Worm (Caenorhabditis elegans) whole organism, L2 larva: ENCODE results near the gene flp-1.

Experiments used
- C34F6.9 ChIP-seq: fragments of 150-350 bp; optimal IDR thresholded peaks from 2 replicates; lab custom pipeline; 2014; ENCODE audit warnings: missing biosample characterization, missing genetic modification characterization
- F13H6.1 ChIP-seq: sonication (generic microtip); optimal IDR thresholded peaks from 2 replicates; lab custom pipeline; 2016; ENCODE audit warnings: missing genetic modification characterization, missing compliant biosample characterization
- Y55F3AM.14 ChIP-seq: fragments of 200-800 bp; sonication (Bioruptor generic); optimal IDR thresholded peaks from 2 replicates; lab custom pipeline; 2018; ENCODE audit warnings: mild to moderate bottlenecking, missing genetic modification characterization, missing compliant biosample characterization
- ZK546.5 ChIP-seq: sonication (generic microtip); optimal IDR thresholded peaks from 2 replicates; lab custom pipeline; 2017; ENCODE audit warnings: missing biosample characterization, missing genetic modification characterization
- alr-1 ChIP-seq: fragments of 150-350 bp; optimal IDR thresholded peaks from 2 replicates; lab custom pipeline; 2014; ENCODE audit warnings: missing biosample characterization, missing genetic modification characterization
- aly-2 ChIP-seq: fragments of 150-350 bp; optimal IDR thresholded peaks from 2 replicates; lab custom pipeline; 2014; ENCODE audit warnings: missing biosample characterization, missing genetic modification characterization
- blmp-1 ChIP-seq: sonication (generic microtip); optimal IDR thresholded peaks from 2 replicates; lab custom pipeline; 2017; ENCODE audit warnings: missing genetic modification characterization, mild to moderate bottlenecking, missing compliant biosample characterization, antibody characterized with exemption, moderate library complexity; ENCODE audit not compliant: insufficient read depth
- ceh-82 ChIP-seq: fragments of 150-350 bp; optimal IDR thresholded peaks from 2 replicates; lab custom pipeline; 2014; ENCODE audit warnings: missing biosample characterization, missing genetic modification characterization
- crh-2 ChIP-seq: sonication (generic microtip); optimal IDR thresholded peaks from 2 replicates; lab custom pipeline; 2017; ENCODE audit warnings: missing biosample characterization, missing genetic modification characterization
- elt-1 ChIP-seq: fragments of 150-350 bp; optimal IDR thresholded peaks from 2 replicates; lab custom pipeline; 2014; ENCODE audit warnings: missing biosample characterization, missing genetic modification characterization
- elt-3 ChIP-seq: sonication (generic microtip); optimal IDR thresholded peaks from 2 replicates; lab custom pipeline; 2017; ENCODE audit warnings: missing biosample characterization, missing genetic modification characterization
- fos-1 ChIP-seq: fragments of 150-350 bp; optimal IDR thresholded peaks from 2 replicates; lab custom pipeline; 2014; ENCODE audit warnings: missing biosample characterization, missing genetic modification characterization
- gmeb-1 ChIP-seq: fragments of 150-350 bp; optimal IDR thresholded peaks from 2 replicates; lab custom pipeline; 2014; ENCODE audit warnings: missing biosample characterization, missing genetic modification characterization
- lin-13 ChIP-seq: fragments of 150-350 bp; optimal IDR thresholded peaks from 2 replicates; lab custom pipeline; 2014; ENCODE audit warnings: missing biosample characterization, missing genetic modification reagents, missing genetic modification characterization
- lin-39 ChIP-seq: fragments of 150-350 bp; optimal IDR thresholded peaks from 2 replicates; lab custom pipeline; 2014; ENCODE audit warnings: missing biosample characterization, missing genetic modification reagents, missing genetic modification characterization
- lsy-2 ChIP-seq, 2 experiments: fragments of 150-350 bp in 1 of 2; sonication (generic microtip) in 1 of 2; optimal IDR thresholded peaks; 2 replicates each; lab custom pipeline; 2014 to 2017; ENCODE audit warnings: missing biosample characterization in 2 of 2, missing genetic modification characterization in 2 of 2
- mab-5 ChIP-seq: fragments of 150-350 bp; optimal IDR thresholded peaks from 2 replicates; lab custom pipeline; 2014; ENCODE audit warnings: missing biosample characterization, missing genetic modification characterization
- mbf-1 ChIP-seq: sonication (generic microtip); optimal IDR thresholded peaks from 2 replicates; lab custom pipeline; 2017; ENCODE audit warnings: missing biosample characterization, missing genetic modification characterization
- mdl-1 ChIP-seq, 2 experiments: fragments of 150-350 bp in 1 of 2; sonication (generic microtip) in 1 of 2; optimal IDR thresholded peaks; 2 replicates each; lab custom pipeline; 2017; ENCODE audit warnings: missing biosample characterization in 2 of 2, missing genetic modification characterization in 2 of 2
- nhr-10 ChIP-seq: sonication (generic microtip); optimal IDR thresholded peaks from 2 replicates; lab custom pipeline; 2017; ENCODE audit warnings: missing biosample characterization, missing genetic modification characterization
- nhr-12 ChIP-seq: fragments of 150-350 bp; optimal IDR thresholded peaks from 2 replicates; lab custom pipeline; 2014; ENCODE audit warnings: missing biosample characterization, missing genetic modification characterization
- nhr-129 ChIP-seq: fragments of 150-350 bp; optimal IDR thresholded peaks from 2 replicates; lab custom pipeline; 2014; ENCODE audit warnings: missing biosample characterization, missing genetic modification characterization
- nhr-21 ChIP-seq: fragments of 150-350 bp; optimal IDR thresholded peaks from 2 replicates; lab custom pipeline; 2014; ENCODE audit warnings: missing biosample characterization, missing genetic modification characterization
- nhr-23 ChIP-seq: fragments of 150-350 bp; optimal IDR thresholded peaks from 2 replicates; lab custom pipeline; 2014; ENCODE audit warnings: missing biosample characterization, missing genetic modification reagents, missing genetic modification characterization
- nhr-237 ChIP-seq: fragments of 150-350 bp; optimal IDR thresholded peaks from 2 replicates; lab custom pipeline; 2014; ENCODE audit warnings: missing biosample characterization, missing genetic modification characterization
- nhr-25 ChIP-seq: fragments of 150-350 bp; sonication (generic microtip); optimal IDR thresholded peaks from 3 replicates; lab custom pipeline; 2014; ENCODE audit warnings: missing biosample characterization, missing genetic modification characterization
- nhr-6 ChIP-seq: fragments of 150-350 bp; optimal IDR thresholded peaks from 2 replicates; lab custom pipeline; 2014; ENCODE audit warnings: missing biosample characterization, missing genetic modification characterization
- nhr-77 ChIP-seq: fragments of 150-350 bp; optimal IDR thresholded peaks from 2 replicates; lab custom pipeline; 2014; ENCODE audit warnings: missing biosample characterization, missing genetic modification characterization
- peb-1 ChIP-seq: fragments of 150-350 bp; optimal IDR thresholded peaks from 2 replicates; lab custom pipeline; 2014; ENCODE audit warnings: missing biosample characterization, missing genetic modification characterization
- sem-4 ChIP-seq: fragments of 150-350 bp; optimal IDR thresholded peaks from 2 replicates; lab custom pipeline; 2014; ENCODE audit warnings: missing biosample characterization, missing genetic modification reagents, missing genetic modification characterization
- skn-1 ChIP-seq: sonication (generic microtip); optimal IDR thresholded peaks from 2 replicates; lab custom pipeline; 2017; ENCODE audit warnings: missing biosample characterization, missing genetic modification characterization
- sma-3 ChIP-seq: sonication (generic microtip); optimal IDR thresholded peaks from 2 replicates; lab custom pipeline; 2016; ENCODE audit warnings: missing genetic modification reagents, missing genetic modification characterization, missing compliant biosample characterization
- sma-9 ChIP-seq, 2 experiments: fragments of 150-350 bp in 1 of 2; sonication (generic microtip) in 1 of 2; optimal IDR thresholded peaks; 2 replicates each; lab custom pipeline; 2014 to 2016; ENCODE audit warnings: missing genetic modification characterization in 2 of 2, mild to moderate bottlenecking in 1 of 2, missing biosample characterization in 1 of 2, missing compliant biosample characterization in 1 of 2, missing genetic modification reagents in 1 of 2, moderate library complexity in 1 of 2
- snpc-4 ChIP-seq: fragments of 150-350 bp; optimal IDR thresholded peaks from 2 replicates; lab custom pipeline; 2014; ENCODE audit warnings: missing biosample characterization, missing genetic modification characterization
- unc-39 ChIP-seq: fragments of 150-350 bp; optimal IDR thresholded peaks from 2 replicates; lab custom pipeline; 2014; ENCODE audit warnings: missing biosample characterization, missing genetic modification characterization
- unc-55 ChIP-seq: fragments of 150-350 bp; sonication (generic microtip); optimal IDR thresholded peaks from 3 replicates; lab custom pipeline; 2014; ENCODE audit warnings: missing biosample characterization, missing genetic modification reagents, missing genetic modification characterization
- unc-62 ChIP-seq: fragments of 150-350 bp; optimal IDR thresholded peaks from 2 replicates; lab custom pipeline; 2014; ENCODE audit warnings: missing biosample characterization, missing genetic modification reagents, missing genetic modification characterization
- zag-1 ChIP-seq: fragments of 150-350 bp; optimal IDR thresholded peaks from 2 replicates; lab custom pipeline; 2014; ENCODE audit warnings: missing biosample characterization, missing genetic modification characterization
- ztf-1 ChIP-seq: fragments of 200-800 bp; sonication (Bioruptor generic); conservative IDR thresholded peaks from 2 replicates; pipeline ENCODE4 v1.3.6; 2022; ENCODE audit warnings: missing genetic modification characterization, missing compliant biosample characterization
- ztf-11 ChIP-seq: sonication (generic microtip); optimal IDR thresholded peaks from 2 replicates; lab custom pipeline; 2017; ENCODE audit warnings: missing biosample characterization, missing genetic modification characterization
- ztf-4 ChIP-seq: fragments of 150-350 bp; optimal IDR thresholded peaks from 2 replicates; lab custom pipeline; 2014; ENCODE audit warnings: missing biosample characterization, missing genetic modification characterization

flp-1 gene

DNA sequence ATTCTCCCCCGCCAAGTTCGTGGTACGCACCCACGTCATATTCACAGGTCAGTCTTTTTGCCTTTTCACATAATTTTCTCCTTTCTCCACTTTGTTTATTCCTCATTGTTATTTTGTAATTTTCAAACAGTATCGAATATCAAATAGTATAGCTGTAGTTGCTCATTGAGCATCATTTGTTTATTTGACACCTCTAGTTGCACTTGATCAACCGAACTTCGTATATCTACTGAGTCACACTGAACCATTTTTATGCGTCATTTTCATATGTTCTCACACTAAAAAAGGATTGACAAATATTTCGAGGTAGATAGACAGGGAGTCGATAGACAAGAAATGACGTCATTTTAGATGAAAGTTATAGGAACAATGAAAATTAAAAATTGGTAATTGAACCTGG lies 24.3 kb upstream of the flp-1 start:
- TF ChIP-seq unc-55 (GFP tag; lab: Kevin White, UChicago) (no peak), fos-1 (tag; lab: Kevin White, UChicago) (no peak), gmeb-1 (tag; lab: Kevin White, UChicago) (no peak), skn-1 (no peak), zag-1 (tag; lab: Kevin White, UChicago) (no peak), nhr-12 (no peak), C34F6.9 (tag; lab: Kevin White, UChicago) (no peak), alr-1 (tag; lab: Kevin White, UChicago) (no peak), mdl-1 (tag; optimal IDR thresholded peaks at IDR 0.05; lab: Kevin White, UChicago) (no peak), nhr-10 (tag; lab: Kevin White, UChicago) (no peak), nhr-237 (no peak), sma-3 (no peak), elt-3 (tag; lab: Kevin White, UChicago) (no peak), unc-62 (GFP tag; lab: Kevin White, UChicago) (no peak)

DNA sequence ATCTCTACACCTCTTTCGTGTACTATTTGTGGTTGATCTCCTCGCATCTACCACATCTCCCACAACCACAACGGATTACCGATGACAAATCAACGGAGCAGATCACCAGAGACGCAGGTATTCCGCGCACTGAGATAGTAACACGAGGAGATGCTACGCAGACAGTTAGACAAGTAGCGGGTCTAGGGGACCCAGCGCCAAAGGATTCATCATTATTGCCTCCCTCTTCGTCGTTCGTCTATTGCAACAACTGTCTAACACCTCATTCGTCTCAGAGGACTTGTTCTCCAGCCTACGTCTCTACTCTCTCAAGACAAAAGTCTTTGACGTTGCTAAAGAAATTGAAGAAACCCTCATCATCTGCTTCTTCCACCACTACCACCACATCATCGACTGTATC lies 23.0 kb upstream of the flp-1 start:
- TF ChIP-seq sma-3 (peak; percentile 71), nhr-237 (no peak), peb-1 (tag; lab: Kevin White, UChicago) (no peak), nhr-6 (tag; lab: Kevin White, UChicago) (no peak), nhr-23 (tag; lab: Kevin White, UChicago) (no peak), lin-39 (tag; lab: Kevin White, UChicago) (no peak), nhr-77 (tag; lab: Kevin White, UChicago) (no peak), ceh-82 (tag; lab: Kevin White, UChicago) (no peak), F13H6.1 (peak; percentile 58), nhr-21 (tag; lab: Kevin White, UChicago) (peak; percentile 67), sem-4 (tag; lab: Kevin White, UChicago) (no peak), lsy-2 (tag; optimal IDR thresholded peaks at IDR 0.05; lab: Kevin White, UChicago) (peak in 1 of 2 experiments; percentile 50), fos-1 (tag; lab: Kevin White, UChicago) (peak; percentile 69), crh-2 (no peak), ztf-4 (tag; lab: Kevin White, UChicago) (no peak), unc-62 (GFP tag; lab: Kevin White, UChicago) (no peak), mab-5 (tag; lab: Kevin White, UChicago) (no peak), mbf-1 (tag; lab: Kevin White, UChicago) (no peak), blmp-1 (tag; lab: Kevin White, UChicago) (peak; percentile 48), C34F6.9 (tag; lab: Kevin White, UChicago) (peak; percentile 64), ZK546.5 (no peak), nhr-10 (tag; lab: Kevin White, UChicago) (no peak), sma-9 (GFP tag; optimal IDR thresholded peaks at IDR 0.05; lab: Kevin White, UChicago) (peak; percentile 56), sma-9 (tag; optimal IDR thresholded peaks at IDR 0.05; lab: Kevin White, UChicago) (no peak), skn-1 (no peak), unc-55 (GFP tag; lab: Kevin White, UChicago) (no peak), snpc-4 (tag; lab: Kevin White, UChicago) (no peak), ztf-11 (tag; lab: Kevin White, UChicago) (no peak), mdl-1 (tag; optimal IDR thresholded peaks at IDR 0.05; lab: Kevin White, UChicago) (peak; percentile 66 to 79), zag-1 (tag; lab: Kevin White, UChicago) (no peak), elt-1 (tag; lab: Kevin White, UChicago) (no peak), nhr-129 (tag; lab: Kevin White, UChicago) (peak; percentile 77), nhr-25 (tag; lab: Kevin White, UChicago) (peak; percentile 49), nhr-12 (no peak), Y55F3AM.14 (GFP tag; lab: Kevin White, UChicago) (no peak), lin-13 (GFP tag; lab: Kevin White, UChicago) (no peak)
- TF ChIP-seq, all 48 proteins: peak for 11

DNA sequence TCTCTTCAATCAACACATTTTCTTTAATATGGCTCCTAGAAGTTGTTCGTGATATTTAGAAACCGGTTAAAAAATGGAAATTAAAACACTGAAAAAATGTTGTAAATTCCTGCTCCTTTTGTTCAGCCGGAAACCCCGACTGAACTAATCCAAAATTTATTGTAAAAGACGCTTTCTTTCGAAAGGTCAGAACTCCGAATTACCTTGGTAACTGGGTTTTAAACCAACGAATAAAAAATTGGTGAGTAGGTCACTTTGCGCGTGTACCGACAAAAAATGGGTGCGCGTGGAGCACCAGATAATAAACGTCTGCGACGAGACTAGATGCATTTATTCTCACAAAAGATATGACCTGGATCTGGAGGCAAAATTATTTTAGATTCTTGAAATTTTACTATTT lies 13.9 kb upstream of the flp-1 start:
- TF ChIP-seq aly-2 (tag; lab: Kevin White, UChicago) (no peak), mbf-1 (tag; lab: Kevin White, UChicago) (no peak), sma-3 (no peak), unc-62 (GFP tag; lab: Kevin White, UChicago) (no peak), alr-1 (tag; lab: Kevin White, UChicago) (no peak), unc-39 (no peak), ztf-1 (GFP tag; lab: Robert Waterston, UW) (no peak), nhr-25 (tag; lab: Kevin White, UChicago) (no peak), ZK546.5 (no peak), crh-2 (no peak)
